Worm (Caenorhabditis elegans): ENCODE results near the gene ZK938.1.

DNA sequence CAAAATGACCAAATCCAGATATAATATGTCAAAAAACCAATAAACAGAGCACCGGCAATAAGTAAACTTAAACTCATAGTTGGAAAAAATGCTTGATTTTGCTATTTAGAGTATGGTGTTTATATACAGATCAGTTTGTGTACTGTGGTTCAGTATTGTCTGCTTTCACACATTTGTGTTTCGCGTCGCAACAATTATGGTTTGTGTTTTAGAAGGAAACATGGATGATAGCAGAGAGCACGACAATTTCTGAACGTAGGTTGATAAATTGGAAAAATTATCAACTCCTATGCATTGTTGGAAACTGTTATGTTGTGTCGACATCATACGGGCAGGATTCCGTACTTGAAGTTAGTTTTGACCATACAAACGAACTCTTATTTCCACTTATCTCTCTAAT lies 31.5 kb upstream of the ZK938.1 start, which contains the start of gene cyp-13A4:
- no peak for TF ChIP-seq lin-29 (GFP tag; IDR thresholded peaks at IDR 0.05)
- no peak for TF ChIP-seq nhr-237 (tag; optimal IDR thresholded peaks at IDR 0.05)
- TF ChIP-seq fkh-10 (GFP tag; optimal IDR thresholded peaks at IDR 0.05), result no peak
- TF ChIP-seq pha-4 (GFP tag; IDR thresholded peaks at IDR 0.05), result no peak
- TF ChIP-seq pha-4 (tag; optimal IDR thresholded peaks at IDR 0.05), result no peak
- no peak for TF ChIP-seq F26F4.8 (GFP tag; conservative IDR thresholded peaks at IDR 0.05)
- no peak for TF ChIP-seq unc-130 (GFP tag; optimal IDR thresholded peaks at IDR 0.05)
- no peak for TF ChIP-seq Y75B8A.6 (GFP tag; IDR thresholded peaks at IDR 0.05)
- TF ChIP-seq ztf-11 (tag; optimal IDR thresholded peaks at IDR 0.05), result no peak
- peak in 1 of 2 experiments; percentile 29 for TF ChIP-seq unc-62 (GFP tag; optimal IDR thresholded peaks at IDR 0.05 in 1 of 2)
- no peak for TF ChIP-seq unc-62 (tag; optimal IDR thresholded peaks at IDR 0.05)
- no peak for TF ChIP-seq attf-4 (tag; optimal IDR thresholded peaks at IDR 0.05)
- TF ChIP-seq sdz-12 (GFP tag; optimal IDR thresholded peaks at IDR 0.05), result no peak

Measured in whole organism, L4 larva.